Fruit fly (Drosophila melanogaster) whole organism, prepupa: ENCODE data around the gene Spn28Db.

Experiments
- Blimp-1 ChIP-seq: fragments of 200-800 bp; sonication (Bioruptor generic); optimal IDR thresholded peaks from 3 replicates; lab custom pipeline; 2017; ENCODE audit warnings: missing biosample characterization, missing genetic modification characterization, mild to moderate bottlenecking, moderate library complexity, missing genetic modification reagents
- CG10631 ChIP-seq: fragments of 200-800 bp; sonication (Bioruptor generic); optimal IDR thresholded peaks from 2 replicates; lab custom pipeline; 2016; ENCODE audit warnings: missing biosample characterization, missing genetic modification characterization
- CG11902 ChIP-seq: fragments of 200-800 bp; sonication (Bioruptor generic); optimal IDR thresholded peaks from 3 replicates; lab custom pipeline; 2016; ENCODE audit warnings: missing biosample characterization, missing genetic modification characterization
- CG15336 ChIP-seq: fragments of 200-800 bp; sonication (Bioruptor generic); IDR thresholded peaks from 2 replicates; pipeline ENCODE4 v1.3.6; 2022; ENCODE audit warnings: missing biosample characterization, missing genetic modification characterization
- CG16779 ChIP-seq: fragments of 200-800 bp; sonication (Bioruptor generic); optimal IDR thresholded peaks from 3 replicates; lab custom pipeline; 2017; ENCODE audit warnings: missing biosample characterization, mild to moderate bottlenecking, missing genetic modification characterization
- CG3032 ChIP-seq: fragments of 200-800 bp; optimal IDR thresholded peaks from 2 replicates; lab custom pipeline; 2019; ENCODE audit warnings: missing biosample characterization, mild to moderate bottlenecking, missing genetic modification characterization, moderate library complexity
- CG31627 ChIP-seq: fragments of 200-800 bp; sonication (Bioruptor generic); optimal IDR thresholded peaks from 3 replicates; lab custom pipeline; 2016; ENCODE audit warnings: missing biosample characterization, missing genetic modification characterization
- CG32006 ChIP-seq: fragments of 200-800 bp; sonication (Bioruptor generic); optimal IDR thresholded peaks from 3 replicates; lab custom pipeline; 2017; ENCODE audit warnings: missing biosample characterization, mild to moderate bottlenecking, missing genetic modification characterization
- CG3919 ChIP-seq: fragments of 200-800 bp; sonication (Bioruptor generic); optimal IDR thresholded peaks from 3 replicates; lab custom pipeline; 2016; ENCODE audit warnings: missing biosample characterization, missing genetic modification characterization
- CG4318 ChIP-seq: fragments of 200-800 bp; sonication (Bioruptor generic); optimal IDR thresholded peaks from 3 replicates; lab custom pipeline; 2017; ENCODE audit warnings: missing biosample characterization, mild to moderate bottlenecking, missing genetic modification characterization
- CG6163 ChIP-seq: fragments of 200-800 bp; sonication (Bioruptor generic); IDR thresholded peaks from 3 replicates; pipeline ENCODE4 v1.3.6; 2022; ENCODE audit warnings: missing biosample characterization, missing genetic modification characterization
- CG6792 ChIP-seq: fragments of 200-800 bp; sonication (Bioruptor generic); optimal IDR thresholded peaks from 3 replicates; lab custom pipeline; 2016; ENCODE audit warnings: missing biosample characterization, missing genetic modification characterization
- CG6808 ChIP-seq: fragments of 200-800 bp; sonication (Bioruptor generic); optimal IDR thresholded peaks from 3 replicates; lab custom pipeline; 2017; ENCODE audit warnings: missing biosample characterization, missing genetic modification characterization, mild to moderate bottlenecking, moderate library complexity, missing genetic modification reagents
- CG6854 ChIP-seq: fragments of 200-800 bp; sonication (Bioruptor generic); optimal IDR thresholded peaks from 2 replicates; lab custom pipeline; 2017; ENCODE audit warnings: missing biosample characterization, mild to moderate bottlenecking, missing genetic modification characterization
- CG7368 ChIP-seq: fragments of 200-800 bp; sonication (Bioruptor generic); optimal IDR thresholded peaks from 3 replicates; lab custom pipeline; 2016; ENCODE audit warnings: missing biosample characterization, missing genetic modification characterization
- CG8632 ChIP-seq: fragments of 200-800 bp; sonication (Bioruptor generic); optimal IDR thresholded peaks from 3 replicates; lab custom pipeline; 2016; ENCODE audit warnings: missing biosample characterization, missing genetic modification characterization
- Eip78C ChIP-seq: fragments of 200-800 bp; sonication (Bioruptor generic); peaks from one replicate; lab custom pipeline; 2016; ENCODE audit warnings: missing biosample characterization, missing genetic modification characterization
- Ets96B ChIP-seq: fragments of 200-800 bp; optimal IDR thresholded peaks from 2 replicates; lab custom pipeline; 2019; ENCODE audit warnings: missing biosample characterization, mild to moderate bottlenecking, missing genetic modification characterization, moderate library complexity
- Hr39 ChIP-seq: fragments of 200-800 bp; sonication (Bioruptor generic); optimal IDR thresholded peaks from 2 replicates; lab custom pipeline; 2016; ENCODE audit warnings: missing biosample characterization, missing genetic modification characterization
- Hr4 ChIP-seq: fragments of 200-800 bp; sonication (Bioruptor generic); optimal IDR thresholded peaks from 3 replicates; lab custom pipeline; 2016; ENCODE audit warnings: missing biosample characterization, missing genetic modification characterization
- Smox ChIP-seq: fragments of 200-800 bp; sonication (Bioruptor generic); optimal IDR thresholded peaks from 3 replicates; lab custom pipeline; 2016; ENCODE audit warnings: missing biosample characterization, missing genetic modification characterization
- Sox102F ChIP-seq: fragments of 200-800 bp; sonication (Bioruptor generic); optimal IDR thresholded peaks from 2 replicates; lab custom pipeline; 2016; ENCODE audit warnings: missing biosample characterization, mild to moderate bottlenecking, missing genetic modification characterization
- Sox14 ChIP-seq: fragments of 200-800 bp; sonication (Bioruptor generic); optimal IDR thresholded peaks from 3 replicates; lab custom pipeline; 2016; ENCODE audit warnings: missing biosample characterization, missing genetic modification characterization
- Sox15 ChIP-seq: fragments of 200-800 bp; sonication (Bioruptor generic); optimal IDR thresholded peaks from 3 replicates; lab custom pipeline; 2016; ENCODE audit warnings: missing biosample characterization, missing genetic modification characterization
- acj6 ChIP-seq: fragments of 200-800 bp; sonication (Bioruptor generic); optimal IDR thresholded peaks from 3 replicates; lab custom pipeline; 2016; ENCODE audit warnings: missing biosample characterization, missing genetic modification characterization
- cyc ChIP-seq: fragments of 200-800 bp; sonication (Bioruptor generic); optimal IDR thresholded peaks from 3 replicates; lab custom pipeline; 2016; ENCODE audit warnings: missing biosample characterization, missing genetic modification characterization
- dac ChIP-seq: fragments of 200-800 bp; sonication (Bioruptor generic); optimal IDR thresholded peaks from 2 replicates; lab custom pipeline; 2017; ENCODE audit warnings: missing biosample characterization, mild to moderate bottlenecking, missing genetic modification characterization
- eg ChIP-seq: fragments of 200-800 bp; sonication (Bioruptor generic); IDR thresholded peaks from 3 replicates; pipeline ENCODE4 v1.3.6; 2022; ENCODE audit warnings: missing biosample characterization, missing genetic modification characterization
- fkh ChIP-seq: fragments of 200-800 bp; sonication (Bioruptor generic); optimal IDR thresholded peaks from 3 replicates; lab custom pipeline; 2017; ENCODE audit warnings: missing biosample characterization, mild to moderate bottlenecking, missing genetic modification characterization, moderate library complexity
- lz ChIP-seq: fragments of 200-800 bp; sonication (Bioruptor generic); optimal IDR thresholded peaks from 3 replicates; lab custom pipeline; 2016; ENCODE audit warnings: missing biosample characterization, missing genetic modification characterization
- salr ChIP-seq, 2 experiments: fragments of 200-800 bp; sonication (Bioruptor generic); optimal IDR thresholded peaks; 3 replicates each; lab custom pipeline; 2016 to 2018; ENCODE audit warnings: missing biosample characterization in 2 of 2, missing genetic modification characterization in 2 of 2, mild to moderate bottlenecking in 1 of 2
- spab ChIP-seq: fragments of 200-800 bp; sonication (Bioruptor generic); optimal IDR thresholded peaks from 2 replicates; lab custom pipeline; 2017; ENCODE audit warnings: missing biosample characterization, mild to moderate bottlenecking, missing genetic modification characterization, missing genetic modification reagents
- svp ChIP-seq: fragments of 200-800 bp; sonication (Bioruptor generic); peaks from one replicate; lab custom pipeline; 2016; ENCODE audit warnings: missing biosample characterization, missing genetic modification characterization
- topi ChIP-seq: fragments of 200-800 bp; sonication (Bioruptor generic); optimal IDR thresholded peaks from 3 replicates; lab custom pipeline; 2016; ENCODE audit warnings: missing biosample characterization, missing genetic modification characterization

The Spn28Db gene

DNA sequence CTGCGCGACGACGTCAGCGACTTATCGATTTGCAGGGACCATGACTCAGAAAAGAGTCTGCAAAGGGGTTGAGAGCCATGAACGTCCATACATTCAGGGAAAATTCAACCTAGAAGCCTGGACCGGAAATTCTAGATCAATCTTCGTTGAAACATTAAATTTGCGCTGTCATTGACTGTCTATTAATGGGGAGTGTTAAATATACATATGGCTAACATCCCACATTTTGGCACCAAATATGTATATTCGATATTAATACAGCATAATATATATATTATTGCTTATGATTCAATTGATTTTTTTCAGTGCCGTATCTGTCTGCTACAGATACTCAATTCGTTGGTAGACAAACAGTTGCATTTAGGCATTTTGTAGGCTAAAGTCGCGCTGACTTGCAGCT is 21.9 kb downstream of the Spn28Db start (continued):
- TF ChIP-seq CG11902 (GFP tag; lab: Kevin White, UChicago), result no peak
- TF ChIP-seq CG31627 (GFP tag; lab: Kevin White, UChicago), result no peak
- TF ChIP-seq Smox (GFP tag; lab: Kevin White, UChicago), result no peak
- 0 out of 2 replicates have a peak, but pooled peaks have one; percentile 13 for TF ChIP-seq CG15336 (GFP tag; lab: Robert Waterston, UW)
- no peak for TF ChIP-seq CG10631
- no peak for TF ChIP-seq Sox102F
- 0 out of 3 replicates have a peak, but pooled peaks have one; percentile 25 for TF ChIP-seq eg (GFP tag; lab: Robert Waterston, UW)
- no peak for TF ChIP-seq CG6792
- TF ChIP-seq CG32006, result peak; percentile 36
- TF ChIP-seq Sox14 (GFP tag; lab: Kevin White, UChicago), result no peak
- TF ChIP-seq Sox15 (GFP tag; lab: Kevin White, UChicago), result no peak
- TF ChIP-seq spab (GFP tag; lab: Kevin White, UChicago), result peak; percentile 33
- TF ChIP-seq topi (GFP tag; lab: Kevin White, UChicago), result no peak
- TF ChIP-seq CG16779, result no peak
- no peak for TF ChIP-seq CG4318 (GFP tag; lab: Kevin White, UChicago)
- peak; percentile 33 for TF ChIP-seq CG3919 (GFP tag; lab: Kevin White, UChicago)
- TF ChIP-seq salr (GFP tag; optimal IDR thresholded peaks at IDR 0.05; lab: Kevin White, UChicago), result peak in 1 of 2 experiments; percentile 20
- TF ChIP-seq CG6163 (GFP tag; lab: Robert Waterston, UW), result no peak
- TF ChIP-seq CG7368 (GFP tag; lab: Kevin White, UChicago), result no peak
- TF ChIP-seq acj6 (GFP tag; lab: Kevin White, UChicago), result peak; percentile 6
- TF ChIP-seq CG6854 (GFP tag; lab: Kevin White, UChicago), result no peak
- peak; percentile 18 for TF ChIP-seq Hr4 (GFP tag; lab: Kevin White, UChicago)
- TF ChIP-seq Ets96B (tag; lab: Kevin White, UChicago), result peak; percentile 40
- no peak for TF ChIP-seq dac (GFP tag; lab: Kevin White, UChicago)

DNA sequence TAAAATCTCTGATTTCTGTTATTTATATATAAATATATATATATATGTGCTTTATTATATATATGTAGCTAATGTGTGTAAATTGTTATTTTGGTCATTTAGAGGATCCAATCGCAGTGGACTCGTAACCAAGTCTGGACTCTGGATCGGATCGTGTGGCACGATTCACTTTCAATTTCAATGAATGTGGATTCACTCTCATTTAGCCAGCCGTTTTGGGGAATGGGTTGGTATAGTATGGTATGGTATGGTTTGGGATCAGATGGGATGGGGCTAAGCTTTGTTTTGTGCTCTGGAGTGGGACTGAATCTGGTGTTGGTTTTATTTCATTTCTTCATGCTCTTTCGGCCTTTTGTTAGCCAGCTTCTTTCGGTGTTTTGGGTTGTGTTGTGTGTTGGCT is 28.8 kb downstream of the Spn28Db start:
- TF ChIP-seq CG8632 (no peak), Blimp-1 (GFP tag; lab: Kevin White, UChicago) (peak; percentile 88)
- TF ChIP-seq, all 60 proteins: peak for 1

DNA sequence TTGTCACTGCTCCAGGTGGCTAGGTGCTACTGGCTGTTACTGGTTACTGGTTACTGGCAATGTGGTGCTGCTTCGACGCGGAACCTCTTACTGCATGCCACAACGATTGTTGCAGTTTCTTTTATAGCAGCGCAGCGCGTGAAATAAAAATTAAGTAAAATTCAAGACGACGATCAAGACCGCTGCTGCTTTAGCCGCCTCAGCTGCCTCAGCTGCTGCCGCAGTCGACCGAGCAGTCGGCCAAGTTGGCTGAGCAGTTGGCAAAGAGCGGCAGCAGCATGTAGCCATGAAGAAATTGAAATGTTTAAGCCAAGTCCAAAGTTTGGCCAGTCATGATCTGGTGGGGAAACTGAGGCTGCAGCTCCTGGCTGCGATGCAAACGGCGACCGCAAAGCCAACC is 29.8 kb downstream of the Spn28Db start, which contains the start of gene TwdlE:
TwdlE (minus strand) TSS at position 101 of the 400 bp plus-strand sequence.
- TF ChIP-seq Sox102F, result no peak
- TF ChIP-seq CG8632, result no peak
- no peak for TF ChIP-seq CG32006
- no peak for TF ChIP-seq CG31627 (GFP tag; lab: Kevin White, UChicago)
- peak; percentile 66 for TF ChIP-seq Eip78C

DNA sequence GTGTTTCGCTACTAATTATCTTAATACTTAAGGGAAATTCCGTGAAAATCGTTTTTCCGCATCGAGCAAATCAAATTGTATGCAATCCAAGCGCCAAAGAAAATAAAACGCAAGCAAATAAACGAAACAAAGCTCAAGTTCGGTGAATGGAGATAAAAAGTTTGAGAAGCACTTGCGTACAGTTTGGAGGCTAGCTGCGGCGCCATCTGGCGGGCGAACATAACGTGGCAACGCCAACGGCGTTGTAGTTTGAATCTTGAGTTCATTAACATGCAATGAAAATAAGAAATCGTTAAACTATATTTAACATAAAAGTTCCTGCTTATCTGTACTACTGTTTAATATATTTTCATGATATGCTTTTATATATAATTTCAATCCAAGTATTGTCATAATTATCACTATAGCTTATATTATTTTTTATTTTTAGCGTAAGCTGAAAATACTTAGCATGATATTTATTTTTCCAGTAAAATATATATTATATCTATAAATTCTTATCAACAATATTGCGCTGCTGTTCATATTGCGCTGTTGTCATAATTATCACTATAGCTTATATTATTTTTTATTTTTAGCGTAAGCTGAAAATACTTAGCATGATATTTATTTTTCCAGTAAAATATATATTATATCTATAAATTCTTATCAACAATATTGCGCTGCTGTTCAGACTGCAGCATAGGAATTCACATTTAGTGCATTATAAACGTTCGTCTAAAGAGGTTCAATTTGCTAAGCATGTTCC is 34.0 kb downstream of the Spn28Db start, which contains the start of gene lectin-28C:
lectin-28C (plus strand) TSS at position 698 of the 748 bp plus-strand sequence.
- TF ChIP-seq Hr39 (peak; percentile 31), CG31627 (GFP tag; lab: Kevin White, UChicago) (peak; percentile 7), cyc (GFP tag; lab: Kevin White, UChicago) (peak; percentile 14), lz (GFP tag; lab: Kevin White, UChicago) (peak; percentile 14), CG6808 (GFP tag; lab: Kevin White, UChicago) (peak; percentile 3), Sox14 (GFP tag; lab: Kevin White, UChicago) (peak; percentile 46), svp (GFP tag; lab: Kevin White, UChicago) (peak; percentile 55), Eip78C (peak; percentile 41), fkh (GFP tag; lab: Kevin White, UChicago) (peak; percentile 9), eg (GFP tag; lab: Robert Waterston, UW) (0 out of 3 replicates have a peak, but pooled peaks have one; percentile 9), CG3032 (tag; lab: Kevin White, UChicago) (peak; percentile 12)
